Fruit fly (Drosophila melanogaster): Measurements from ENCODE around the gene CG17612.
A peak's percentile ranks its signal among the peaks of the same experiment; 100 is the strongest.

The CG17612 gene

DNA sequence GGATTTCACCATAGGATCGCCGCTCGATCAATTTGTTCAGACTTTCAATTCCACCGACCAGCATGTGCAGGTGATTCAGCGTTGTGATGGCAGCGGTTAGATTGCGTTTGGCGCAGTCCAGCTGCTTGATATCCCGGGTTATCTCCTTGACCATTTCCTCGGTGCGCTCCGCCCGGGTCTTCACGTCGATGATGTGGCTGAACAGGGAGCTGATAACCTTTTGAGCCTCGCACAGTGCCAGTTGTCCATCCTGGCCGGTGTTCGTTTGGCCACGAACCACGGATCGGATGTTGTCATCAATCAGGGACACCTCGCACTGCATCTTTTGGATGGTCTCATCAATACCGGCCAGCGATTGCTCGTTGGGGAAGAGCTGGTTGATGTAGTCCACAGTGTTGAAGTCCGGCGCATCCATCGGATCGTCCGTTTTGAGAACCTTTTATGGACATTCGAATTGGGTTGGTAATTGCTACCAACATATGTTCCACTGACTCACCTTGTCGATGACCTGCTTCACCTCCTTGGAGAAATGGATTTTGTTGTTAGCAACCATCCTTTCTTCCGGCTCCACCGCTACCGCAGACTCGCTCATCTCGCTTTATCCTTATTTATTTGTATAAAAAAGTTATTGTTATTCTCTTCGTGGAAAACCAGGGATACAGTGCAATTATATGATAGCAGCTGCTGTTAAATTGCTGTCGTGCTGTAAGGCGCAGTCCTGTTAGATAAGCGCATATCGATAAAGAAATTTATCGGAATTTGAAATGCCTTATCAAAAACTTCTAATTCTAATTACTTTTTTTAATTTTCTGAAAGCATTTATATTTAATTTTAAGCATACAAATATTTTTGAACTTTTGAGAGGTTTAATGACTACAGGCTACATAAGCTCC lies 3.1 kb upstream of the CG17612 start, which contains the start of gene Vps53:
TSS of gene Vps53 (minus strand) at position 676 of the 893 bp plus-strand sequence.
- no peak for TF ChIP-seq CG9948 (tag; optimal IDR thresholded peaks at IDR 0.05)
- no peak for TF ChIP-seq CG8301 (tag; optimal IDR thresholded peaks at IDR 0.05)
- TF ChIP-seq CG32121 (GFP tag; IDR thresholded peaks at IDR 0.05), result no peak

DNA sequence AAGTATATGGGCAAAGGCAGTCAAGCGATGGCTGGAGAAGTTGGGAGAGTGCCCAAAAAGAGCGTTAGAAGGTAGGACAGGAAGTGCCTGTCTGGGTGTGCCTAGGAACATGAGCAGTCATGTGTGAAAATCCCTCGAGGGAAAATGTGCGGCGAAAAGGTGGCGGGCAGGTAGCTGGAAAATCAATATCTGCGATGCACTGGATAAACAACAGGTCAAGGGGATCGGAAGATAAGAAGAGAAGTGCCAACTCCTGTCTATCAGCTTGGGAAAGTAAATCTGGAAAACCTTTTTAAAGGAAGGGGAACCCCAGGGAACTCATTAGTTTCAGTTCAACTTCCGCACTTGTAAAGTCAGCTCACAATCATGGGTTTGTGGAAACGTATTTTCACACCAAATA lies 4.2 kb downstream of the CG17612 start:
- no peak for TF ChIP-seq Pif1B (GFP tag; optimal IDR thresholded peaks at IDR 0.05)
- no peak for TF ChIP-seq CG8159 (tag; optimal IDR thresholded peaks at IDR 0.05)
- TF ChIP-seq CG4496 (GFP tag; IDR thresholded peaks at IDR 0.05), result no peak
- TF ChIP-seq D1 (tag; optimal IDR thresholded peaks at IDR 0.05), result no peak
- TF ChIP-seq CG14655 (GFP tag; optimal IDR thresholded peaks at IDR 0.05), result no peak
- TF ChIP-seq CG9948 (tag; optimal IDR thresholded peaks at IDR 0.05), result no peak
- no peak for TF ChIP-seq CG8301 (tag; optimal IDR thresholded peaks at IDR 0.05)
- TF ChIP-seq Snoo (tag; optimal IDR thresholded peaks at IDR 0.05), result no peak
- no peak for TF ChIP-seq CG13204 (GFP tag; optimal IDR thresholded peaks at IDR 0.05)
- TF ChIP-seq EcR (GFP tag; optimal IDR thresholded peaks at IDR 0.05), result no peak
- TF ChIP-seq Pif1A (GFP tag; optimal IDR thresholded peaks at IDR 0.05), result no peak
- no peak for TF ChIP-seq Ets98B (GFP tag; IDR thresholded peaks at IDR 0.05)
- no peak for TF ChIP-seq gl (tag; optimal IDR thresholded peaks at IDR 0.05)
- TF ChIP-seq CG34367 (tag; optimal IDR thresholded peaks at IDR 0.05), result no peak
- TF ChIP-seq CG32121 (GFP tag; IDR thresholded peaks at IDR 0.05), result no peak
- no peak for TF ChIP-seq rn (GFP tag; IDR thresholded peaks at IDR 0.05)
- no peak for TF ChIP-seq CG15710 (tag; optimal IDR thresholded peaks at IDR 0.05)

DNA sequence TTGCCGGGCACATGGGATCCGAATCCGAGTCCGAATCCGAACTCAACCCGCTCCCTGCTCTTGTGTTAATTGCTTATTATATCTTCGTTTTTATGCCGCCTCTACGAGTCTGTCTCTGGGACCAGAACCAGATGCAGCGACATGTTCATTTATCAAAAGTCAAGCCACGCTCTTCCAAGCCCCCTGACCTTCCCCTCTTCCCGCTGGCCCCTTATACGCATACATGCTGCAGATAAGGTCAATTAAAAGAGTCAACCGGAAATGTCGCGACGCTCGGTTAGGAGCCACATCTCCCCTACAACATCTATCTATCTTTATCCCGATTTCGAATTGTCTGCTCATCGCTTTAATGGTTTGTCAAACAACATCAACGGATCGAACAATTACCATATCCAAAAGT lies 4.8 kb downstream of the CG17612 start:
- peak; percentile 50 for TF ChIP-seq EcR (GFP tag; optimal IDR thresholded peaks at IDR 0.05)
- TF ChIP-seq CG15710 (tag; optimal IDR thresholded peaks at IDR 0.05), result no peak

- peak; percentile 20 for TF ChIP-seq CG8159 (tag; optimal IDR thresholded peaks at IDR 0.05)
- no peak for TF ChIP-seq CG10348 (GFP tag; IDR thresholded peaks at IDR 0.05)
- TF ChIP-seq CG14655 (GFP tag; optimal IDR thresholded peaks at IDR 0.05), result no peak
- TF ChIP-seq CG4496 (GFP tag; IDR thresholded peaks at IDR 0.05), result peak; percentile 48; the same call in 1 of the 3 replicates
- no peak; the same call in 1 of the 2 replicates for TF ChIP-seq CG12605 (GFP tag; IDR thresholded peaks at IDR 0.05)
- TF ChIP-seq Pif1B (GFP tag; optimal IDR thresholded peaks at IDR 0.05), result no peak
- TF ChIP-seq CG15710 (tag; optimal IDR thresholded peaks at IDR 0.05), result no peak
- peak; percentile 5 for TF ChIP-seq CG8301 (tag; optimal IDR thresholded peaks at IDR 0.05)
- 0 out of 2 replicates have a peak, but pooled peaks have one; percentile 9 for TF ChIP-seq rn (GFP tag; IDR thresholded peaks at IDR 0.05)
- TF ChIP-seq Pif1A (GFP tag; optimal IDR thresholded peaks at IDR 0.05), result no peak
- no peak for TF ChIP-seq Snoo (tag; optimal IDR thresholded peaks at IDR 0.05)
- TF ChIP-seq EcR (GFP tag; optimal IDR thresholded peaks at IDR 0.05), result peak; percentile 80
- peak; percentile 65 for TF ChIP-seq gl (tag; optimal IDR thresholded peaks at IDR 0.05)
- no peak for TF ChIP-seq CG32121 (GFP tag; IDR thresholded peaks at IDR 0.05)
- peak; percentile 31 for TF ChIP-seq CG13204 (GFP tag; optimal IDR thresholded peaks at IDR 0.05)
- no peak for TF ChIP-seq CG9948 (tag; optimal IDR thresholded peaks at IDR 0.05)
- TF ChIP-seq fd96Ca (GFP tag; IDR thresholded peaks at IDR 0.05), result peak; percentile 58; the same call in 1 of the 3 replicates
- peak; percentile 57; the same call in 1 of the 2 replicates for TF ChIP-seq Ets98B (GFP tag; IDR thresholded peaks at IDR 0.05)
Measured at dm6 chr2L:4375035-4376009, 7.2 kb downstream of the CG17612 start.

DNA sequence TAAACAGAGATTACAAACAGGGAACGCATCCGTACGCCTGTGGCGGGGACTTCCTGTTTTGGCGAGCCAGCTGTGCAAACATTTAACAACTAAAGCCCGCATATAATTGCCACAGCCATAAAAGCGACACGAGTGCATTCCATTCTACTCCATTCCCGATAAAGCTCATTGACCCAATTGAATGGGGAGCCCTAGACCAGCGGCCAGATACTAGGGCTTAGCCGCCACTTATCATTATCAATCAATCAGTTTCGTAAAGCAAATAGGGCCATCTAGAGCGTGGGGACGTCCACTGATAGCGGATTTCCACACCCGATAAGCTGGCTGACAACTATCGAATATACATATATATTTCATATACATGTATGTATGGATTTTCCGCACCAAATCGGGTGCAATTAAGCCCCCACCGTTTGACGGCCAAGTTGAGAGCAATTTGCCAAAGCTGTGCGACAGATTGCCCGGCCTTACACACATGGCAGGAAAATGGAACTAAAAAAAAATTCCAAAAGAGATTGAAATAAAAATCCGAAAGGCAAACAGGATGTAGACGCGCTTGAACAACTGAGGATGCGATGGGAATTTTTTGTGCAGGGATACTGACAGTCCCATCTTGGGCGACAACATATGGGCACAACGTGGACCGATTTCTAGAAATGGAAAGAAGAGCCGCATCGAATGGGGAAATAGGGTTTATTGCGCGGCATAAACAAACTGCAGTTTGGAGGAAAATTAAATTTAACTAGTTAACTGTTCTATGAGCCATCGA lies 9.5 kb downstream of the CG17612 start:
- TF ChIP-seq CG8159 (tag; optimal IDR thresholded peaks at IDR 0.05), result no peak
- no peak for TF ChIP-seq CG4496 (GFP tag; IDR thresholded peaks at IDR 0.05)
- TF ChIP-seq CG32121 (GFP tag; IDR thresholded peaks at IDR 0.05), result no peak
- peak; percentile 33 for TF ChIP-seq EcR (GFP tag; optimal IDR thresholded peaks at IDR 0.05)

DNA sequence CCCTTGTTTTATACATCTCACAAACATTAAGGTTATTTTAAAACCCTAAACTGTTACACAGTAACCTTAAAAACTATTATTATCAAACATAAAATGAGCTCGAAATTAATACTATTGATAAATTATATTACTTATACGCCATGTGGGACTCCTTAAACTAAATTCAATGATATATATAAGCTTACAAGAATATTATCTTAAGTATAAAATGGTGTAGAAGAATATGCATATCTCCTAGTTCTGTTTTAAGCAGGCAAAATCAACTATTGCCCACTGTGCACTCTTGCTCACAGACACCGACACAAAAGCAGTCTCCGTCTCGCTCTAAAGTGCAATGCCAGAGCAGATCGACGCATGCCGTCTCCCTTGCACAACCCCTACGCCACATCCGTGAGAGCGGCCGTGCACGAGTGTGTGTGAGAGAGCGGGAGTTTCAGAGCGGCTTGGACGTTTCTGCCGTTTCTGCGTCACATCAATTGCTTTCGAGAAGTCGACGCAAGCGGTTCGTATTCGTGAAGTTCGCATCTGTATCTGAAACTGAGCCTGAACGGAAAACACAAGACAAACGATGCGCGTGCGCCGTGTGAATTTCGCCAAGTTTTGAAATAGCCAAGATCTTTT lies 10.9 kb downstream of the CG17612 start:
- TF ChIP-seq Pif1B (GFP tag; optimal IDR thresholded peaks at IDR 0.05), result peak; percentile 62
- peak; percentile 60 for TF ChIP-seq CG15710 (tag; optimal IDR thresholded peaks at IDR 0.05)
- 0 out of 2 replicates have a peak, but pooled peaks have one; percentile 29 for TF ChIP-seq CG12605 (GFP tag; IDR thresholded peaks at IDR 0.05)
- TF ChIP-seq CG9948 (tag; optimal IDR thresholded peaks at IDR 0.05), result peak; percentile 47
- peak; percentile 71; the same call in 2 of the 3 replicates for TF ChIP-seq CG4496 (GFP tag; IDR thresholded peaks at IDR 0.05)
- TF ChIP-seq Ets98B (GFP tag; IDR thresholded peaks at IDR 0.05), result peak; percentile 67
- peak; percentile 55 for TF ChIP-seq Pif1A (GFP tag; optimal IDR thresholded peaks at IDR 0.05)
- TF ChIP-seq CG34367 (tag; optimal IDR thresholded peaks at IDR 0.05), result peak; percentile 15
- TF ChIP-seq EcR (GFP tag; optimal IDR thresholded peaks at IDR 0.05), result peak; percentile 76
- TF ChIP-seq fd96Ca (GFP tag; IDR thresholded peaks at IDR 0.05), result peak; percentile 63; the same call in 2 of the 3 replicates
- TF ChIP-seq CG14655 (GFP tag; optimal IDR thresholded peaks at IDR 0.05), result peak; percentile 41
- peak; percentile 59 for TF ChIP-seq Snoo (tag; optimal IDR thresholded peaks at IDR 0.05)
- TF ChIP-seq CG32121 (GFP tag; IDR thresholded peaks at IDR 0.05), result peak; percentile 32; the same call in 1 of the 2 replicates
- TF ChIP-seq gl (tag; optimal IDR thresholded peaks at IDR 0.05), result peak; percentile 38
- no peak for TF ChIP-seq CG10348 (GFP tag; IDR thresholded peaks at IDR 0.05)
- peak; percentile 14 for TF ChIP-seq CG8301 (tag; optimal IDR thresholded peaks at IDR 0.05)
- peak; percentile 26 for TF ChIP-seq D1 (tag; optimal IDR thresholded peaks at IDR 0.05)
- peak; percentile 21 for TF ChIP-seq CG17806 (tag; optimal IDR thresholded peaks at IDR 0.05)
- TF ChIP-seq CG8159 (tag; optimal IDR thresholded peaks at IDR 0.05), result peak; percentile 66
- TF ChIP-seq CG13204 (GFP tag; optimal IDR thresholded peaks at IDR 0.05), result peak; percentile 89
- no peak for TF ChIP-seq rn (GFP tag; IDR thresholded peaks at IDR 0.05)

All from whole organism, pupa.